Fruit fly (Drosophila melanogaster) whole organism, embryonic: ENCODE data around the gene CG33181.

Experiments used
- Bdp1 ChIP-seq: fragments of 200-800 bp; sonication (Bioruptor generic); optimal IDR thresholded peaks from 3 replicates; lab custom pipeline; 2016; ENCODE audit warnings: missing biosample characterization, missing genetic modification characterization
- CG10209 ChIP-seq: fragments of 200-800 bp; sonication (Bioruptor generic); optimal IDR thresholded peaks from 3 replicates; lab custom pipeline; 2017; ENCODE audit warnings: missing biosample characterization, mild to moderate bottlenecking, missing genetic modification characterization, missing genetic modification reagents
- CG1024 ChIP-seq: fragments of 200-800 bp; sonication (Bioruptor generic); IDR thresholded peaks from 2 replicates; pipeline ENCODE4 v1.3.6; 2022; ENCODE audit warnings: missing biosample characterization, missing genetic modification characterization
- CG11398 ChIP-seq: fragments of 200-800 bp; sonication (Bioruptor generic); optimal IDR thresholded peaks from 2 replicates; lab custom pipeline; 2016; ENCODE audit warnings: missing biosample characterization, missing genetic modification characterization
- CG11456 ChIP-seq: fragments of 200-800 bp; sonication (Bioruptor generic); IDR thresholded peaks from 3 replicates; pipeline ENCODE4 v1.3.6; 2022; ENCODE audit warnings: missing biosample characterization, missing genetic modification characterization
- CG11696 ChIP-seq: fragments of 200-800 bp; sonication (Bioruptor generic); IDR thresholded peaks from 2 replicates; pipeline ENCODE4 v1.3.6; 2022; ENCODE audit warnings: missing biosample characterization, missing genetic modification characterization
- CG14014 ChIP-seq: fragments of 200-800 bp; sonication (Bioruptor generic); IDR thresholded peaks from 2 replicates; pipeline ENCODE4 v1.3.6; 2022; ENCODE audit warnings: missing biosample characterization, missing genetic modification characterization
- CG14710 ChIP-seq: fragments of 200-800 bp; sonication (Bioruptor generic); optimal IDR thresholded peaks from 3 replicates; lab custom pipeline; 2019; ENCODE audit warnings: missing biosample characterization, mild to moderate bottlenecking, missing genetic modification characterization, moderate library complexity
- CG15601 ChIP-seq: fragments of 200-800 bp; sonication (Bioruptor generic); optimal IDR thresholded peaks from 3 replicates; lab custom pipeline; 2019; ENCODE audit warnings: missing biosample characterization, mild to moderate bottlenecking, missing genetic modification characterization, moderate library complexity
- CG17186 ChIP-seq: fragments of 200-800 bp; sonication (Bioruptor generic); optimal IDR thresholded peaks from 3 replicates; lab custom pipeline; 2017; ENCODE audit warnings: missing biosample characterization, missing genetic modification reagents, missing genetic modification characterization
- CG17802 ChIP-seq: fragments of 200-800 bp; sonication (Bioruptor generic); optimal IDR thresholded peaks from 2 replicates; lab custom pipeline; 2018; ENCODE audit warnings: missing biosample characterization, mild to moderate bottlenecking, missing genetic modification characterization, moderate library complexity
- CG18619 ChIP-seq: fragments of 200-800 bp; sonication (Bioruptor generic); optimal IDR thresholded peaks from 3 replicates; lab custom pipeline; 2017; ENCODE audit warnings: missing biosample characterization, mild to moderate bottlenecking, missing genetic modification characterization
- CG2120 ChIP-seq: fragments of 200-800 bp; sonication (Bioruptor generic); optimal IDR thresholded peaks from 3 replicates; lab custom pipeline; 2016; ENCODE audit warnings: missing biosample characterization, missing genetic modification characterization
- CG2129 ChIP-seq: fragments of 200-800 bp; sonication (Bioruptor generic); IDR thresholded peaks from 2 replicates; pipeline ENCODE4 v1.3.6; 2022; ENCODE audit warnings: missing biosample characterization, missing genetic modification characterization; ENCODE audit not compliant: partially characterized antibody
- CG2199 ChIP-seq: fragments of 200-800 bp; sonication (Bioruptor generic); IDR thresholded peaks from 3 replicates; pipeline ENCODE4 v1.3.6; 2022; ENCODE audit warnings: missing biosample characterization, missing genetic modification characterization
- CG30020 ChIP-seq: fragments of 200-800 bp; optimal IDR thresholded peaks from 2 replicates; lab custom pipeline; 2019; ENCODE audit warnings: missing biosample characterization, mild to moderate bottlenecking, missing genetic modification characterization, moderate library complexity
- CG30431 ChIP-seq: fragments of 200-800 bp; sonication (Bioruptor generic); optimal IDR thresholded peaks from 2 replicates; lab custom pipeline; 2017; ENCODE audit warnings: missing biosample characterization, missing genetic modification characterization
- CG3163 ChIP-seq: fragments of 200-800 bp; sonication (Bioruptor generic); optimal IDR thresholded peaks from 3 replicates; lab custom pipeline; 2016; ENCODE audit warnings: missing biosample characterization, missing genetic modification characterization
- CG32532 ChIP-seq: fragments of 200-800 bp; sonication (Bioruptor generic); IDR thresholded peaks from 2 replicates; pipeline ENCODE4 v1.3.6; 2022; ENCODE audit warnings: missing biosample characterization, missing genetic modification characterization
- CG4282 ChIP-seq: fragments of 200-800 bp; sonication (Bioruptor generic); optimal IDR thresholded peaks from 2 replicates; lab custom pipeline; 2016; ENCODE audit warnings: missing biosample characterization, missing genetic modification characterization
- CG4328 ChIP-seq: fragments of 200-800 bp; sonication (Bioruptor generic); optimal IDR thresholded peaks from 3 replicates; lab custom pipeline; 2017; ENCODE audit warnings: missing biosample characterization, missing genetic modification reagents, missing genetic modification characterization
- CG6654 ChIP-seq: fragments of 200-800 bp; sonication (Bioruptor generic); optimal IDR thresholded peaks from 2 replicates; lab custom pipeline; 2017; ENCODE audit warnings: missing biosample characterization, mild to moderate bottlenecking, missing genetic modification characterization
- CG7372 ChIP-seq: fragments of 200-800 bp; sonication (Bioruptor generic); IDR thresholded peaks from 2 replicates; pipeline ENCODE4 v1.3.6; 2022; ENCODE audit warnings: missing biosample characterization, missing genetic modification characterization
- CG7556 ChIP-seq: fragments of 200-800 bp; sonication (Bioruptor generic); optimal IDR thresholded peaks from 2 replicates; lab custom pipeline; 2017; ENCODE audit warnings: missing biosample characterization, mild to moderate bottlenecking, missing genetic modification characterization
- CG8924 ChIP-seq: fragments of 200-800 bp; optimal IDR thresholded peaks from 3 replicates; lab custom pipeline; 2019; ENCODE audit warnings: missing biosample characterization, mild to moderate bottlenecking, missing genetic modification characterization, moderate library complexity
- Deaf1 ChIP-seq: fragments of 200-800 bp; optimal IDR thresholded peaks from 3 replicates; lab custom pipeline; 2019; ENCODE audit warnings: missing biosample characterization, mild to moderate bottlenecking, missing genetic modification characterization, moderate library complexity
- Doc3 ChIP-seq: fragments of 200-800 bp; sonication (Bioruptor generic); IDR thresholded peaks from 3 replicates; pipeline ENCODE4 v1.3.6; 2022; ENCODE audit warnings: missing biosample characterization, missing genetic modification characterization; ENCODE audit not compliant: partially characterized antibody
- Hmr ChIP-seq: fragments of 200-800 bp; sonication (Bioruptor generic); optimal IDR thresholded peaks from 3 replicates; lab custom pipeline; 2017; ENCODE audit warnings: mild to moderate bottlenecking, missing biosample characterization, missing genetic modification reagents, missing genetic modification characterization
- Optix ChIP-seq: fragments of 200-800 bp; sonication (Bioruptor generic); IDR thresholded peaks from 3 replicates; pipeline ENCODE4 v1.3.6; 2022; ENCODE audit warnings: missing biosample characterization, missing genetic modification characterization
- Scr ChIP-seq: fragments of 200-800 bp; sonication (Bioruptor generic); IDR thresholded peaks from 2 replicates; pipeline ENCODE4 v1.3.6; 2022; ENCODE audit warnings: missing biosample characterization, missing genetic modification characterization; ENCODE audit not compliant: partially characterized antibody
- Sry-δ ChIP-seq: fragments of 200-800 bp; sonication (Bioruptor generic); optimal IDR thresholded peaks from 2 replicates; lab custom pipeline; 2016; ENCODE audit warnings: missing biosample characterization, missing genetic modification characterization
- Stat92E ChIP-seq, 3 experiments: fragments of >200 bp in 2 of 3; fragments of 200-800 bp in 1 of 3; sonication (Bioruptor generic) in 1 of 3; optimal IDR thresholded peaks; 2 replicates each; lab custom pipeline; 2017 to 2019; ENCODE audit warnings: missing biosample characterization in 3 of 3, missing genetic modification characterization in 3 of 3, mild to moderate bottlenecking in 1 of 3, moderate library complexity in 1 of 3
- Trl ChIP-seq, 3 experiments: fragments of >200 bp in 2 of 3; fragments of 200-800 bp in 1 of 3; sonication (Bioruptor generic) in 1 of 3; optimal IDR thresholded peaks; 2 replicates in 1 of 3; 3 replicates in 2 of 3; lab custom pipeline; 2016 to 2017; ENCODE audit warnings: missing biosample characterization in 1 of 3, missing genetic modification characterization in 1 of 3
- ci ChIP-seq: fragments of 200-800 bp; sonication (Bioruptor generic); IDR thresholded peaks from 3 replicates; pipeline ENCODE4 v1.3.6; 2022; ENCODE audit warnings: missing biosample characterization, missing genetic modification characterization
- dm ChIP-seq: fragments of 200-800 bp; sonication (Bioruptor generic); optimal IDR thresholded peaks from 3 replicates; lab custom pipeline; 2016; ENCODE audit warnings: missing biosample characterization, missing genetic modification characterization
- grau ChIP-seq: fragments of 200-800 bp; optimal IDR thresholded peaks from 3 replicates; lab custom pipeline; 2019; ENCODE audit warnings: missing biosample characterization, mild to moderate bottlenecking, missing genetic modification characterization, moderate library complexity
- pfk ChIP-seq: fragments of 200-800 bp; sonication (Bioruptor generic); optimal IDR thresholded peaks from 2 replicates; lab custom pipeline; 2018; ENCODE audit warnings: missing biosample characterization, mild to moderate bottlenecking, missing genetic modification characterization, moderate library complexity
- pros ChIP-seq: fragments of 200-800 bp; sonication (Bioruptor generic); optimal IDR thresholded peaks from 3 replicates; lab custom pipeline; 2019; ENCODE audit warnings: missing biosample characterization, mild to moderate bottlenecking, missing genetic modification characterization, moderate library complexity
- pzg ChIP-seq: fragments of 200-800 bp; sonication (Bioruptor generic); optimal IDR thresholded peaks from 3 replicates; lab custom pipeline; 2018; ENCODE audit warnings: missing biosample characterization, mild to moderate bottlenecking, missing genetic modification characterization, moderate library complexity
- sd ChIP-seq: fragments of 200-800 bp; sonication (Bioruptor generic); optimal IDR thresholded peaks from 3 replicates; lab custom pipeline; 2018; ENCODE audit warnings: missing biosample characterization, mild to moderate bottlenecking, missing genetic modification characterization, moderate library complexity
- sens ChIP-seq: fragments of 200-800 bp; sonication (Bioruptor generic); peaks from one replicate; lab custom pipeline; 2016; ENCODE audit warnings: missing biosample characterization, missing genetic modification characterization
- trem ChIP-seq: fragments of 200-800 bp; optimal IDR thresholded peaks from 3 replicates; lab custom pipeline; 2019; ENCODE audit warnings: missing biosample characterization, mild to moderate bottlenecking, missing genetic modification characterization, moderate library complexity
- trh ChIP-seq: fragments of 200-800 bp; sonication (Bioruptor generic); optimal IDR thresholded peaks from 2 replicates; lab custom pipeline; 2016; ENCODE audit warnings: missing biosample characterization, missing genetic modification characterization
- tup ChIP-seq: fragments of 200-800 bp; sonication (Bioruptor generic); optimal IDR thresholded peaks from 2 replicates; lab custom pipeline; 2016; ENCODE audit warnings: missing biosample characterization, mild to moderate bottlenecking, missing genetic modification characterization, moderate library complexity
- vvl ChIP-seq: fragments of 200-800 bp; sonication (Bioruptor generic); IDR thresholded peaks from 2 replicates; pipeline ENCODE4 v1.3.6; 2022; ENCODE audit warnings: missing biosample characterization, missing genetic modification characterization
- wek ChIP-seq: fragments of 200-800 bp; sonication (Bioruptor generic); optimal IDR thresholded peaks from 3 replicates; lab custom pipeline; 2018; ENCODE audit warnings: missing biosample characterization, mild to moderate bottlenecking, missing genetic modification characterization, moderate library complexity
- z ChIP-seq: fragments of 200-800 bp; sonication (Bioruptor generic); IDR thresholded peaks from 3 replicates; pipeline ENCODE4 v1.3.6; 2022; ENCODE audit warnings: missing biosample characterization, missing genetic modification characterization

The CG33181 gene

DNA sequence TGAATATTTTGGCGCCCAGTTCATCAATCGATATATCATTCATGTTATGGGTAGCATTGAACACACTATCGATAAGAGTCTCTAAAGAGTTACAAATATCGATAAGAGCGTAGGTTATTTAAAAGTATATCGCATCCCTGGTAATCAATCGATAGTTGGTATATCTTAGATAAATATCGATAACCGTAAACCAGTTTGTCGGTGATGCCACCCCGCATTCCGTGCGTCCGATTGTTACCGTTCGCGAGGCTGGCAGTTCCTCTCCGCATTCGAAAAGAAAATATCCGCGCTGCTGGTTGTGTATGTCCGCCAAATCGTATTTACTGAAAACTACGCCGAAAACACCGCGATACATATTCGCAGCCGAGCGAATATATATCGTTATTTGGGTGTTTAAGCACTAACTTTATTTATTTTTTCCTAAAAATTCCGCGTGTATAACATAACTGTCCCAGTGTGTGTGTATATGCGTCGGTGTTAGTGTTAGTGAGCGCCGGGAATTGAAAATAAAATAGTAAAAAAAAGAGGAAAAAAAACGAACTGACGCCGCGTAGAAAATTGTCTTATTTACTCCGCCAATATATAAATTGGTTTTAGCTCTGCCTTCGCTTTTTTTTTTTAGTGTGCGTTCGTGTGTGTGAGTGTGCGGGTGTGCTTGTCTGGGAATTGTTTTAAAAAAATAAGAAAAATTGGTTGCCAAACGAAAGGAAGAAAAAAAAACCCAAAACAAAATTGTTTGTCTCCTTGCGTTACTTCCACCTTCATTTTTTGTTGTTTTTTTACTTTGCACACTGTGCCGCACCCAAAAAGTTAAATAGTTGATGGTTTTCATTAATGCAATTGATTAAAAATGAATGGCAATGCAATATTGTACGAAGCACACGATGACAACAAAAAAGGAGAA lies 28.2 kb downstream of the CG33181 start, which contains the start of gene Nrg (continued):
- TF ChIP-seq Doc3: peak; percentile 99
- TF ChIP-seq tup (GFP tag; lab: Kevin White, UChicago): no peak
- TF ChIP-seq CG2129 (GFP tag; lab: Robert Waterston, UW): peak; percentile 99
- peak; percentile 91 for TF ChIP-seq sd
- peak; percentile 52; the same call in 1 of the 2 replicates for TF ChIP-seq CG32532
- TF ChIP-seq Hmr (GFP tag; lab: Kevin White, UChicago): peak; percentile 70
- no peak for TF ChIP-seq CG30431 (GFP tag; lab: Kevin White, UChicago)
- peak; percentile 31 for TF ChIP-seq CG30020 (tag; lab: Kevin White, UChicago)
- TF ChIP-seq trem (tag; lab: Kevin White, UChicago): peak; percentile 95
- peak; percentile 68; the same call in 1 of the 2 replicates for TF ChIP-seq vvl (GFP tag; lab: Robert Waterston, UW)
- TF ChIP-seq CG7556 (GFP tag; lab: Kevin White, UChicago): peak; percentile 0
- TF ChIP-seq sens (GFP tag; lab: Kevin White, UChicago): peak; percentile 82
- TF ChIP-seq Trl (optimal IDR thresholded peaks at IDR 0.05; lab: Kevin White, UChicago): no peak
- TF ChIP-seq Trl (GFP tag; optimal IDR thresholded peaks at IDR 0.05; lab: Kevin White, UChicago): peak; percentile 37
- no peak for TF ChIP-seq trh (GFP tag; lab: Kevin White, UChicago)
- peak; percentile 36; the same call in 1 of the 2 replicates for TF ChIP-seq CG1024 (GFP tag; lab: Robert Waterston, UW)
- no peak for TF ChIP-seq Optix (GFP tag; lab: Robert Waterston, UW)
- TF ChIP-seq Bdp1: no peak
- peak; percentile 42 for TF ChIP-seq CG4328 (GFP tag; lab: Kevin White, UChicago)
- peak; percentile 81 for TF ChIP-seq CG14710 (tag; lab: Kevin White, UChicago)
- peak; percentile 37; the same call in 1 of the 3 replicates for TF ChIP-seq CG2199 (GFP tag; lab: Robert Waterston, UW)
- TF ChIP-seq dm: peak; percentile 46
- peak; percentile 40 for TF ChIP-seq CG11398 (GFP tag; lab: Kevin White, UChicago)
- TF ChIP-seq z (GFP tag; lab: Robert Waterston, UW): peak; percentile 49; the same call in 1 of the 3 replicates
- TF ChIP-seq CG10209 (GFP tag; lab: Kevin White, UChicago): no peak
- TF ChIP-seq CG17186 (GFP tag; lab: Kevin White, UChicago): peak; percentile 73
- no peak for TF ChIP-seq CG4282 (GFP tag; lab: Kevin White, UChicago)
- TF ChIP-seq pfk (GFP tag; lab: Kevin White, UChicago): peak; percentile 47
- peak; percentile 13 for TF ChIP-seq CG3163 (GFP tag; lab: Kevin White, UChicago)
- no peak for TF ChIP-seq CG11696 (GFP tag; lab: Robert Waterston, UW)
- no peak for TF ChIP-seq CG6654 (GFP tag; lab: Kevin White, UChicago)
- peak; percentile 34; the same call in 1 of the 2 replicates for TF ChIP-seq CG14014 (GFP tag; lab: Robert Waterston, UW)
- peak; percentile 99 for TF ChIP-seq pzg
- TF ChIP-seq ci (GFP tag; lab: Robert Waterston, UW): peak; percentile 80; the same call in 2 of the 3 replicates
- peak; percentile 93 for TF ChIP-seq Sry-δ (GFP tag; lab: Kevin White, UChicago)
- no peak for TF ChIP-seq CG11456 (GFP tag; lab: Robert Waterston, UW)
- no peak for TF ChIP-seq pros (GFP tag; lab: Kevin White, UChicago)
- peak; percentile 47 for TF ChIP-seq grau
- TF ChIP-seq Deaf1: peak; percentile 69
- TF ChIP-seq Scr: peak; percentile 98
- peak; percentile 59 for TF ChIP-seq CG8924
- peak; percentile 9 for TF ChIP-seq CG18619
- peak; percentile 62 for TF ChIP-seq CG15601 (tag; lab: Kevin White, UChicago)
- TF ChIP-seq Stat92E (GFP tag; optimal IDR thresholded peaks at IDR 0.05; lab: Kevin White, UChicago): peak in 1 of 3 experiments; percentile 57
- no peak for TF ChIP-seq CG7372 (GFP tag; lab: Robert Waterston, UW)
- TF ChIP-seq CG17802 (tag; lab: Kevin White, UChicago): no peak
- peak; percentile 27 for TF ChIP-seq CG2120 (GFP tag; lab: Kevin White, UChicago)
- peak; percentile 27 for TF ChIP-seq wek (GFP tag; lab: Kevin White, UChicago)
